Worm (Caenorhabditis elegans) whole organism, L2 larva: Measurements from ENCODE around the gene C14F11.7.

Source experiments
- C34F6.9 ChIP-seq: fragments of 150-350 bp; optimal IDR thresholded peaks from 2 replicates; lab custom pipeline; 2014; ENCODE audit warnings: missing biosample characterization, missing genetic modification characterization
- F13H6.1 ChIP-seq: sonication (generic microtip); optimal IDR thresholded peaks from 2 replicates; lab custom pipeline; 2016; ENCODE audit warnings: missing genetic modification characterization, missing compliant biosample characterization
- R02D3.7 ChIP-seq: fragments of 150-350 bp; optimal IDR thresholded peaks from 2 replicates; lab custom pipeline; 2014; ENCODE audit warnings: missing biosample characterization, missing genetic modification characterization
- ZK546.5 ChIP-seq: sonication (generic microtip); optimal IDR thresholded peaks from 2 replicates; lab custom pipeline; 2017; ENCODE audit warnings: missing biosample characterization, missing genetic modification characterization
- aly-2 ChIP-seq: fragments of 150-350 bp; optimal IDR thresholded peaks from 2 replicates; lab custom pipeline; 2014; ENCODE audit warnings: missing biosample characterization, missing genetic modification characterization
- ama-1 ChIP-seq: fragments of 150-350 bp; optimal IDR thresholded peaks from 2 replicates; lab custom pipeline; 2018; ENCODE audit warnings: inconsistent platforms
- blmp-1 ChIP-seq: sonication (generic microtip); optimal IDR thresholded peaks from 2 replicates; lab custom pipeline; 2017; ENCODE audit warnings: missing genetic modification characterization, mild to moderate bottlenecking, missing compliant biosample characterization, antibody characterized with exemption, moderate library complexity; ENCODE audit not compliant: insufficient read depth
- ceh-16 ChIP-seq: fragments of 150-350 bp; optimal IDR thresholded peaks from 2 replicates; lab custom pipeline; 2014; ENCODE audit warnings: missing biosample characterization, missing genetic modification characterization
- ceh-82 ChIP-seq: fragments of 150-350 bp; optimal IDR thresholded peaks from 2 replicates; lab custom pipeline; 2014; ENCODE audit warnings: missing biosample characterization, missing genetic modification characterization
- dmd-4 ChIP-seq: sonication (generic microtip); optimal IDR thresholded peaks from 2 replicates; lab custom pipeline; 2017; ENCODE audit warnings: missing biosample characterization, missing genetic modification characterization
- egl-27 ChIP-seq: sonication (generic microtip); optimal IDR thresholded peaks from 3 replicates; lab custom pipeline; 2017; ENCODE audit warnings: missing biosample characterization, missing genetic modification reagents, missing genetic modification characterization
- elt-1 ChIP-seq: fragments of 150-350 bp; optimal IDR thresholded peaks from 2 replicates; lab custom pipeline; 2014; ENCODE audit warnings: missing biosample characterization, missing genetic modification characterization
- elt-3 ChIP-seq: sonication (generic microtip); optimal IDR thresholded peaks from 2 replicates; lab custom pipeline; 2017; ENCODE audit warnings: missing biosample characterization, missing genetic modification characterization
- fos-1 ChIP-seq: fragments of 150-350 bp; optimal IDR thresholded peaks from 2 replicates; lab custom pipeline; 2014; ENCODE audit warnings: missing biosample characterization, missing genetic modification characterization
- gmeb-1 ChIP-seq: fragments of 150-350 bp; optimal IDR thresholded peaks from 2 replicates; lab custom pipeline; 2014; ENCODE audit warnings: missing biosample characterization, missing genetic modification characterization
- lin-13 ChIP-seq: fragments of 150-350 bp; optimal IDR thresholded peaks from 2 replicates; lab custom pipeline; 2014; ENCODE audit warnings: missing biosample characterization, missing genetic modification reagents, missing genetic modification characterization
- lin-39 ChIP-seq: fragments of 150-350 bp; optimal IDR thresholded peaks from 2 replicates; lab custom pipeline; 2014; ENCODE audit warnings: missing biosample characterization, missing genetic modification reagents, missing genetic modification characterization
- mbf-1 ChIP-seq: sonication (generic microtip); optimal IDR thresholded peaks from 2 replicates; lab custom pipeline; 2017; ENCODE audit warnings: missing biosample characterization, missing genetic modification characterization
- mdl-1 ChIP-seq, 2 experiments: fragments of 150-350 bp in 1 of 2; sonication (generic microtip) in 1 of 2; optimal IDR thresholded peaks; 2 replicates each; lab custom pipeline; 2017; ENCODE audit warnings: missing biosample characterization in 2 of 2, missing genetic modification characterization in 2 of 2
- nhr-129 ChIP-seq: fragments of 150-350 bp; optimal IDR thresholded peaks from 2 replicates; lab custom pipeline; 2014; ENCODE audit warnings: missing biosample characterization, missing genetic modification characterization
- nhr-21 ChIP-seq: fragments of 150-350 bp; optimal IDR thresholded peaks from 2 replicates; lab custom pipeline; 2014; ENCODE audit warnings: missing biosample characterization, missing genetic modification characterization
- nhr-23 ChIP-seq: fragments of 150-350 bp; optimal IDR thresholded peaks from 2 replicates; lab custom pipeline; 2014; ENCODE audit warnings: missing biosample characterization, missing genetic modification reagents, missing genetic modification characterization
- nhr-237 ChIP-seq: fragments of 150-350 bp; optimal IDR thresholded peaks from 2 replicates; lab custom pipeline; 2014; ENCODE audit warnings: missing biosample characterization, missing genetic modification characterization
- nhr-6 ChIP-seq: fragments of 150-350 bp; optimal IDR thresholded peaks from 2 replicates; lab custom pipeline; 2014; ENCODE audit warnings: missing biosample characterization, missing genetic modification characterization
- nhr-77 ChIP-seq: fragments of 150-350 bp; optimal IDR thresholded peaks from 2 replicates; lab custom pipeline; 2014; ENCODE audit warnings: missing biosample characterization, missing genetic modification characterization
- peb-1 ChIP-seq: fragments of 150-350 bp; optimal IDR thresholded peaks from 2 replicates; lab custom pipeline; 2014; ENCODE audit warnings: missing biosample characterization, missing genetic modification characterization
- sem-4 ChIP-seq: fragments of 150-350 bp; optimal IDR thresholded peaks from 2 replicates; lab custom pipeline; 2014; ENCODE audit warnings: missing biosample characterization, missing genetic modification reagents, missing genetic modification characterization
- sma-3 ChIP-seq: sonication (generic microtip); optimal IDR thresholded peaks from 2 replicates; lab custom pipeline; 2016; ENCODE audit warnings: missing genetic modification reagents, missing genetic modification characterization, missing compliant biosample characterization
- sma-9 ChIP-seq, 2 experiments: fragments of 150-350 bp in 1 of 2; sonication (generic microtip) in 1 of 2; optimal IDR thresholded peaks; 2 replicates each; lab custom pipeline; 2014 to 2016; ENCODE audit warnings: missing genetic modification characterization in 2 of 2, mild to moderate bottlenecking in 1 of 2, missing biosample characterization in 1 of 2, missing compliant biosample characterization in 1 of 2, missing genetic modification reagents in 1 of 2, moderate library complexity in 1 of 2
- snpc-4 ChIP-seq: fragments of 150-350 bp; optimal IDR thresholded peaks from 2 replicates; lab custom pipeline; 2014; ENCODE audit warnings: missing biosample characterization, missing genetic modification characterization
- unc-39 ChIP-seq: fragments of 150-350 bp; optimal IDR thresholded peaks from 2 replicates; lab custom pipeline; 2014; ENCODE audit warnings: missing biosample characterization, missing genetic modification characterization
- unc-55 ChIP-seq: fragments of 150-350 bp; sonication (generic microtip); optimal IDR thresholded peaks from 3 replicates; lab custom pipeline; 2014; ENCODE audit warnings: missing biosample characterization, missing genetic modification reagents, missing genetic modification characterization
- zag-1 ChIP-seq: fragments of 150-350 bp; optimal IDR thresholded peaks from 2 replicates; lab custom pipeline; 2014; ENCODE audit warnings: missing biosample characterization, missing genetic modification characterization
- ztf-1 ChIP-seq: fragments of 200-800 bp; sonication (Bioruptor generic); conservative IDR thresholded peaks from 2 replicates; pipeline ENCODE4 v1.3.6; 2022; ENCODE audit warnings: missing genetic modification characterization, missing compliant biosample characterization
- ztf-11 ChIP-seq: sonication (generic microtip); optimal IDR thresholded peaks from 2 replicates; lab custom pipeline; 2017; ENCODE audit warnings: missing biosample characterization, missing genetic modification characterization
- ztf-4 ChIP-seq: fragments of 150-350 bp; optimal IDR thresholded peaks from 2 replicates; lab custom pipeline; 2014; ENCODE audit warnings: missing biosample characterization, missing genetic modification characterization

Gene C14F11.7

DNA sequence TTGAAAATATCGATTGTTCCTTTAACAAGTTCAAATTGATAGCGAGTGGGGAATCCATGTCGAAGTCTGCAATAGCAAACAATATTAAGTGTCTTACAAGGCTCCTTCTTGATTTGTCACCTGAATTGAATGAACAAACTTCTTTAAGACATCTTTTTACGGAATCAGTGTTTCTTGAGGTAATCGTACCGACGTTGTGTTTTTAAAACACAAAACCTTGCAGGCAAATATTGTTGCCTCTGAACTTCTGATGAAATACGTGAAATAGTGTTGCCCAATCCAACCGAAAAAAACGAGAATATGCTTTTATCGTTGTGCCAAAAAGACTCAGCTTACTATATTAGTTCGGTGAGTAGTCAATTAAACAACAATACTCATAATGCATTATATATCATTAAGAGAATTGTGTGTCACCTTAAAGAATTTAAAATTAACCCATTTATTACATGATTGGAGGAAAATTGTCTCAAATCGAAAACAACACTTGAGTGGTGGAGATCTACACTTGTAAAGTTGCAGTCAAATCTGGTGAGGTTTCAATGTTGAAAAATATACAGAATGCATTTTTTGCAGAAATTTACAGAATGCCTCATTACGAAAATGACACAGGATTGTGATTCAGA is 30.3 kb downstream of the C14F11.7 start, which contains the start of the genes T25B2.4 and T13C5.3:
TSS of gene T25B2.4 (plus strand) at position 301 of the 623 bp plus-strand sequence.
TSS of gene T13C5.3 (plus strand) at position 573 of the 623 bp plus-strand sequence.
- TF ChIP-seq ztf-4 (no peak), unc-39 (tag; lab: Kevin White, UChicago) (no peak), aly-2 (tag; lab: Kevin White, UChicago) (no peak), ceh-82 (no peak), peb-1 (tag; lab: Kevin White, UChicago) (no peak), mdl-1 (tag; optimal IDR thresholded peaks at IDR 0.05; lab: Kevin White, UChicago) (no peak), nhr-23 (tag; lab: Kevin White, UChicago) (no peak), F13H6.1 (tag; lab: Kevin White, UChicago) (no peak), ztf-11 (tag; lab: Kevin White, UChicago) (no peak), fos-1 (no peak), nhr-6 (no peak), R02D3.7 (tag; lab: Kevin White, UChicago) (no peak), egl-27 (tag; lab: Kevin White, UChicago) (no peak), dmd-4 (no peak), elt-1 (tag; lab: Kevin White, UChicago) (no peak), sma-9 (GFP tag; optimal IDR thresholded peaks at IDR 0.05; lab: Kevin White, UChicago) (no peak), sma-9 (tag; optimal IDR thresholded peaks at IDR 0.05; lab: Kevin White, UChicago) (no peak), zag-1 (tag; lab: Kevin White, UChicago) (no peak)
- TF ChIP-seq, all 48 proteins: peak for 0

DNA sequence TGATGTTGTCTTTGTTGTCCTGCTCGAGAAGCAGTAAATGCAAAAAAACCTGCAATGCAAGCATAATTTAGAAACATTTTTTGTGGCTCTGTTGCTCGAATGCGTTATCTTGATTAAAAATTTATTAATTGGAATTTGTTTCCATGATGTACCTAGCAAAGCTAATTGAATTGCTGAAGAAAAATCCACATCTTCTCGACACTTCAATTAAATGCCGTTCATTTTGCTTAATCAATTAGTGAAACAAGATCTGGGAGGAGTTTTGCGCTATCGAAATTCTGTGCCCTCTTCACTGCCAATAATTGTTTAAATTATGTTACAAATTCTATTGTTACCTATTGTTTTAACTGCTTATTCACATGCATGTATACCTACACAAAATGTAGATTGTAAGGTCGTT is 32.5 kb downstream of the C14F11.7 start, which contains the start of gene T25B2.3:
TSS of gene T25B2.3 (plus strand) at position 301 of the 400 bp plus-strand sequence.
- TF ChIP-seq C34F6.9 (tag; lab: Kevin White, UChicago) (no peak), F13H6.1 (tag; lab: Kevin White, UChicago) (no peak), ZK546.5 (no peak), egl-27 (tag; lab: Kevin White, UChicago) (no peak), nhr-23 (tag; lab: Kevin White, UChicago) (no peak), sma-3 (no peak), sem-4 (tag; lab: Kevin White, UChicago) (no peak), nhr-77 (no peak), nhr-129 (tag; lab: Kevin White, UChicago) (no peak), nhr-6 (no peak), blmp-1 (no peak)

DNA sequence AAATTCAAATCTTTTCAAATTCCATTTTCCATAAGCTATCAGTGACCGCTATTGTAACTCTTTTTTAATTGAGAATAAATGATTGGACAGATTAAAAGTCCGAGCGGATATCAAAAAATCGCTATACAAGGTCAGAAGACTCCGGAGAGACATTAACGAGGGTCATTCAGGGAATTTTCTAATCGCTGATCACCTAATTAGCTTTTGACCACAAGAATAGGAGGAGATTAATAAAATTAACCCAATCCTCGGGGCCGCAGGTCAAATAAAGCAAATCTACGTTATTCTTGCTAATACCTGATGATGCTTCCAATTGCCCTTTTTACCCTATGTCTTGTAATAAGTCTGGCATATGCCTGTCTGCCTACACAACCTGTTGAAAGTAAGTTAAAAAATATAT is 34.7 kb downstream of the C14F11.7 start, which contains the start of gene T25B2.1:
TSS of gene T25B2.1 (plus strand) at position 301 of the 400 bp plus-strand sequence.
- TF ChIP-seq R02D3.7 (tag; lab: Kevin White, UChicago) = no peak
- TF ChIP-seq F13H6.1 (tag; lab: Kevin White, UChicago) = no peak
- no peak for TF ChIP-seq lin-39 (tag; lab: Kevin White, UChicago)
- TF ChIP-seq ceh-16 = no peak
- no peak for TF ChIP-seq unc-55
- no peak for TF ChIP-seq mbf-1
- TF ChIP-seq nhr-21 = no peak
- TF ChIP-seq peb-1 (tag; lab: Kevin White, UChicago) = no peak
- no peak for TF ChIP-seq elt-3 (tag; lab: Kevin White, UChicago)
- TF ChIP-seq ceh-82 = no peak
- TF ChIP-seq zag-1 (tag; lab: Kevin White, UChicago) = no peak
- TF ChIP-seq lin-13 = no peak
- no peak for TF ChIP-seq ama-1 (lab: Kevin White, UChicago)
- TF ChIP-seq nhr-237 (tag; lab: Kevin White, UChicago) = no peak
- no peak for TF ChIP-seq snpc-4
- TF ChIP-seq C34F6.9 (tag; lab: Kevin White, UChicago) = no peak
- TF ChIP-seq ztf-4 = no peak
- no peak for TF ChIP-seq aly-2 (tag; lab: Kevin White, UChicago)
- no peak for TF ChIP-seq gmeb-1 (tag; lab: Kevin White, UChicago)
- TF ChIP-seq, all 48 proteins: peak for 0

DNA sequence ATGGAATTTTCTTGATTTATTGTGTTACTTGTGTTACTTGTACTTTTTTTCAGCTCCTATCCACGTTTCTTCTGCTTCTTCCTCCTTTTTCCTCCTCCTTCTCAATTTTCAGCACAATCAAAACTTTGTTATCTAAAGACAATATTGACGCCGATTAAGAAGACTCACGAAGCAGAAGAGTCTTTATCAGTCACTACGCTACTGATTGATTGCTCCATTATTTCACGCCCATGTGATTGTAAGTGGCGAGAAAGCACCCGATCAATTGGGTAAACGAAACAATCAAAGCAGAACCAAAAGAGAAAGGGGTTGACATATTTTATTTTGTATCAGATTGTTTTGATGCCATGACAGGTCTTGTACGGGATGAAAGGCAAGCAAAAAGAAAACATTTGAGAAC is 39.1 kb downstream of the C14F11.7 start, which contains the start of gene T25B2.2:
TSS of gene T25B2.2 (plus strand) at position 392 of the 400 bp plus-strand sequence.
- TF ChIP-seq fos-1 (peak; percentile 65), ztf-1 (no peak)
